Worm (Caenorhabditis elegans) whole organism, young adult: Measurements from ENCODE around the gene srx-82.

ENCODE experiments used
- B0035.1 ChIP-seq: sonication (generic microtip); optimal IDR thresholded peaks from 2 replicates; lab custom pipeline; 2016; ENCODE audit warnings: missing genetic modification characterization, mild to moderate bottlenecking, missing compliant biosample characterization, missing genotype, missing genetic modification reagents
- B0336.3 ChIP-seq: fragments of 200-800 bp; sonication (Bioruptor generic); IDR thresholded peaks from 2 replicates; pipeline ENCODE4 v1.3.6; 2022; ENCODE audit warnings: missing genetic modification characterization, missing compliant biosample characterization
- D2030.7 ChIP-seq: fragments of 200-800 bp; sonication (Bioruptor generic); IDR thresholded peaks from 2 replicates; pipeline ENCODE4 v1.3.6; 2022; ENCODE audit warnings: missing genetic modification reagents, missing genetic modification characterization, missing compliant biosample characterization
- F52B5.7 ChIP-seq: sonication (generic microtip); optimal IDR thresholded peaks from 2 replicates; lab custom pipeline; 2016; ENCODE audit warnings: mild to moderate bottlenecking, missing genetic modification characterization, missing compliant biosample characterization
- T26A5.8 ChIP-seq: sonication (generic microtip); optimal IDR thresholded peaks from 2 replicates; lab custom pipeline; 2016; ENCODE audit warnings: missing genetic modification characterization, missing compliant biosample characterization
- Y53G8AR.9 ChIP-seq: fragments of 200-800 bp; sonication (Bioruptor generic); conservative IDR thresholded peaks from 2 replicates; pipeline ENCODE4 v1.3.6; 2022; ENCODE audit warnings: missing genetic modification reagents, missing genetic modification characterization, missing compliant biosample characterization
- Y67H2A.10 ChIP-seq: fragments of 200-800 bp; sonication (Bioruptor generic); conservative IDR thresholded peaks from 2 replicates; pipeline ENCODE4 v1.3.6; 2022; ENCODE audit warnings: missing genetic modification reagents, missing genetic modification characterization, missing compliant biosample characterization
- akir-1 ChIP-seq: fragments of 200-800 bp; sonication (Bioruptor generic); optimal IDR thresholded peaks from 2 replicates; lab custom pipeline; 2018; ENCODE audit warnings: mild to moderate bottlenecking, missing genetic modification characterization, moderate library complexity, missing compliant biosample characterization
- aptf-2 ChIP-seq: fragments of 200-800 bp; sonication (Bioruptor generic); conservative IDR thresholded peaks from 2 replicates; pipeline ENCODE4 v1.3.6; 2022; ENCODE audit warnings: missing genetic modification reagents, missing genetic modification characterization, missing compliant biosample characterization
- aptf-3 ChIP-seq: fragments of 200-800 bp; sonication (Bioruptor generic); IDR thresholded peaks from 2 replicates; pipeline ENCODE4 v1.3.6; 2022; ENCODE audit warnings: missing genetic modification characterization, missing compliant biosample characterization
- atf-7 ChIP-seq: sonication (generic microtip); optimal IDR thresholded peaks from 2 replicates; lab custom pipeline; 2017; ENCODE audit warnings: mild to moderate bottlenecking, missing genetic modification characterization, missing compliant biosample characterization
- athp-1 ChIP-seq: sonication (generic microtip); optimal IDR thresholded peaks from 2 replicates; lab custom pipeline; 2017; ENCODE audit warnings: mild to moderate bottlenecking, missing genetic modification characterization, missing compliant biosample characterization
- attf-6 ChIP-seq: fragments of 200-800 bp; sonication (Bioruptor generic); IDR thresholded peaks from 2 replicates; pipeline ENCODE4 v1.3.6; 2022; ENCODE audit warnings: missing genetic modification reagents, missing genetic modification characterization, missing compliant biosample characterization
- cebp-1 ChIP-seq, 2 experiments: fragments of 200-800 bp in 1 of 2; sonication (Bioruptor generic) in 1 of 2; sonication (generic microtip) in 1 of 2; IDR thresholded peaks in 1 of 2; optimal IDR thresholded peaks in 1 of 2; 2 replicates each; pipeline versions ENCODE4 v1.3.6 to Lab custom; 2017 to 2022; ENCODE audit warnings: missing compliant biosample characterization in 2 of 2, missing genetic modification characterization in 2 of 2, mild to moderate bottlenecking in 1 of 2, missing genetic modification reagents in 1 of 2, moderate library complexity in 1 of 2
- cebp-2 ChIP-seq: fragments of 200-800 bp; sonication (Bioruptor generic); IDR thresholded peaks from 2 replicates; pipeline ENCODE4 v1.3.6; 2022; ENCODE audit warnings: missing genetic modification characterization, missing compliant biosample characterization
- ceh-40 ChIP-seq: fragments of 200-800 bp; sonication (Bioruptor generic); IDR thresholded peaks from 2 replicates; pipeline ENCODE4 v1.3.6; 2022; ENCODE audit warnings: missing genetic modification characterization, missing compliant biosample characterization
- die-1 ChIP-seq: sonication (generic microtip); optimal IDR thresholded peaks from 2 replicates; lab custom pipeline; 2016; ENCODE audit warnings: missing genotype, mild to moderate bottlenecking, missing genetic modification characterization, missing compliant biosample characterization
- ets-4 ChIP-seq: fragments of 200-800 bp; sonication (Bioruptor generic); optimal IDR thresholded peaks from 2 replicates; lab custom pipeline; 2018; ENCODE audit warnings: mild to moderate bottlenecking, missing genetic modification characterization, missing compliant biosample characterization
- fkh-3 ChIP-seq: sonication (generic microtip); optimal IDR thresholded peaks from 2 replicates; lab custom pipeline; 2016; ENCODE audit warnings: mild to moderate bottlenecking, missing genetic modification characterization, missing compliant biosample characterization
- gei-17 ChIP-seq: fragments of 200-800 bp; sonication (Bioruptor generic); optimal IDR thresholded peaks from 2 replicates; lab custom pipeline; 2018; ENCODE audit warnings: mild to moderate bottlenecking, missing genetic modification characterization, missing compliant biosample characterization
- hmg-20 ChIP-seq: fragments of 200-800 bp; sonication (Bioruptor generic); IDR thresholded peaks from 2 replicates; pipeline ENCODE4 v1.3.6; 2022; ENCODE audit warnings: missing genetic modification reagents, missing genetic modification characterization, missing compliant biosample characterization
- hrde-1 ChIP-seq: sonication (generic microtip); optimal IDR thresholded peaks from 2 replicates; lab custom pipeline; 2016; ENCODE audit warnings: missing genetic modification characterization, mild to moderate bottlenecking, missing compliant biosample characterization, moderate library complexity, missing genotype, missing genetic modification reagents, borderline replicate concordance
- lag-1 ChIP-seq: fragments of 200-800 bp; sonication (Bioruptor generic); IDR thresholded peaks from 2 replicates; pipeline ENCODE4 v1.3.6; 2022; ENCODE audit warnings: missing genetic modification reagents, missing genetic modification characterization, missing compliant biosample characterization
- let-526 ChIP-seq: fragments of 200-800 bp; sonication (Bioruptor generic); IDR thresholded peaks from 2 replicates; pipeline ENCODE4 v1.3.6; 2022; ENCODE audit warnings: missing genetic modification reagents, missing genetic modification characterization, missing compliant biosample characterization
- let-607 ChIP-seq, 2 experiments: fragments of 200-800 bp in 1 of 2; sonication (Bioruptor generic) in 1 of 2; sonication (generic microtip) in 1 of 2; optimal IDR thresholded peaks; 2 replicates each; lab custom pipeline; 2016 to 2018; ENCODE audit warnings: mild to moderate bottlenecking in 2 of 2, missing compliant biosample characterization in 2 of 2, missing genetic modification characterization in 2 of 2, moderate library complexity in 2 of 2, missing genotype in 1 of 2
- lir-1 ChIP-seq: fragments of 200-800 bp; sonication (Bioruptor generic); conservative IDR thresholded peaks from 2 replicates; pipeline ENCODE4 v1.3.6; 2022; ENCODE audit warnings: missing genetic modification reagents, missing genetic modification characterization, missing compliant biosample characterization
- lsl-1 ChIP-seq: fragments of 200-800 bp; sonication (Bioruptor generic); optimal IDR thresholded peaks from 2 replicates; lab custom pipeline; 2018; ENCODE audit warnings: mild to moderate bottlenecking, missing genetic modification characterization, moderate library complexity, missing compliant biosample characterization
- madf-10 ChIP-seq: sonication (generic microtip); optimal IDR thresholded peaks from 2 replicates; lab custom pipeline; 2016; ENCODE audit warnings: mild to moderate bottlenecking, missing genetic modification characterization, missing compliant biosample characterization
- madf-3 ChIP-seq: fragments of 200-800 bp; sonication (Bioruptor generic); IDR thresholded peaks from 2 replicates; pipeline ENCODE4 v1.3.6; 2022; ENCODE audit warnings: missing genetic modification reagents, missing genetic modification characterization, missing compliant biosample characterization
- nhr-80 ChIP-seq: sonication (generic microtip); optimal IDR thresholded peaks from 2 replicates; lab custom pipeline; 2016; ENCODE audit warnings: missing genetic modification characterization, missing compliant biosample characterization
- repo-1 ChIP-seq: sonication (generic microtip); optimal IDR thresholded peaks from 2 replicates; lab custom pipeline; 2017; ENCODE audit warnings: mild to moderate bottlenecking, missing genetic modification characterization, missing compliant biosample characterization
- snpc-1.1 ChIP-seq: sonication (generic microtip); optimal IDR thresholded peaks from 2 replicates; lab custom pipeline; 2017; ENCODE audit warnings: missing genetic modification characterization, mild to moderate bottlenecking, missing compliant biosample characterization, antibody characterized with exemption, moderate library complexity, missing genotype, missing genetic modification reagents; ENCODE audit not compliant: insufficient read depth
- snpc-3.4 ChIP-seq: sonication (generic microtip); optimal IDR thresholded peaks from 2 replicates; lab custom pipeline; 2017; ENCODE audit warnings: missing genetic modification characterization, mild to moderate bottlenecking, missing compliant biosample characterization, antibody characterized with exemption, moderate library complexity, missing genotype, missing genetic modification reagents
- somi-1 ChIP-seq: fragments of 200-800 bp; sonication (Bioruptor generic); optimal IDR thresholded peaks from 2 replicates; lab custom pipeline; 2018; ENCODE audit warnings: mild to moderate bottlenecking, missing genetic modification characterization, missing compliant biosample characterization
- tlf-1 ChIP-seq: fragments of 200-800 bp; sonication (Bioruptor generic); optimal IDR thresholded peaks from 2 replicates; lab custom pipeline; 2018; ENCODE audit warnings: mild to moderate bottlenecking, missing genetic modification characterization, missing compliant biosample characterization
- unc-130 ChIP-seq: sonication (generic microtip); optimal IDR thresholded peaks from 2 replicates; lab custom pipeline; 2016; ENCODE audit warnings: missing genetic modification reagents, missing genetic modification characterization, missing compliant biosample characterization
- ztf-18 ChIP-seq: sonication (generic microtip); optimal IDR thresholded peaks from 2 replicates; lab custom pipeline; 2016; ENCODE audit warnings: missing genotype, mild to moderate bottlenecking, missing genetic modification characterization, missing compliant biosample characterization
- ztf-22 ChIP-seq: fragments of 200-800 bp; sonication (Bioruptor generic); optimal IDR thresholded peaks from 2 replicates; lab custom pipeline; 2018; ENCODE audit warnings: mild to moderate bottlenecking, missing genetic modification characterization, moderate library complexity, missing compliant biosample characterization
- ztf-25 ChIP-seq: fragments of 200-800 bp; sonication (Bioruptor generic); IDR thresholded peaks from 2 replicates; pipeline ENCODE4 v1.3.6; 2022; ENCODE audit warnings: missing genetic modification reagents, missing genetic modification characterization, missing compliant biosample characterization
- ztf-6 ChIP-seq: fragments of 200-800 bp; sonication (Bioruptor generic); IDR thresholded peaks from 2 replicates; pipeline ENCODE4 v1.3.6; 2022; ENCODE audit warnings: missing genetic modification reagents, missing genetic modification characterization, missing compliant biosample characterization

srx-82 gene

DNA sequence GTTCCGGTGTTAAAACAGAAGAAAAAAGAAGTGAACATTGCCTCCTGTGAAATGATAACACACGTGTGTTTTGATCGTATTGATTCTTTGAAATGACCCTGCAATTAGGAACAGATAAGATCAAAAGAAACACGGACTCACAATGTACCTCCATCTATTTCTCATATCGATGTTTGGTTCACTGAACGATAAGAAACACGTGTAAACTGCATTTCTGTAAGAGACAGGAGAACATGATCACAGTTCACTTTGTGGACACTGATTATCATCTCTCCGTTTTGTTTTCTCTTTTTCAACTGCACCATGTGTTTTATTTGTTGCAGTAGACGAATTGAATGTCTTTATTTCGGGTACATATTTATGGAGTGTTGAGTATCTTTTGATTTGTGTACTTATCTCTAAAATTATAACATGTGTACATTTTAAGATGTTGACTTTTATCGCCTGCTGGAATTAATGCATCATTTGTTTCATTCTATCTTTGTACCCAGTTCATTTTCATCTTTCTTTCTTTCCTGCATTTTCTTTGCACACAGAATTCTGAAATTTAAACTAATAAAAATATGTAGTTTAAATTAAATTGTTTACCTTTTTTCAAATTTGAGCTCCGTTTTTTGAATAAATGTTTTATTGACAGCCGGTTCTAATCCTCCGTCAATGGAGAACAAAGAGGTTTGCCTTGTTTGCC is 16.6 kb upstream of the srx-82 start, which contains the start of the genes H12C20.7 and nhr-68 (continued):
- TF ChIP-seq cebp-2 (GFP tag; lab: Robert Waterston, UW) = no peak
- TF ChIP-seq snpc-1.1 (tag; lab: Kevin White, UChicago) = no peak
- no peak for TF ChIP-seq hrde-1 (tag; lab: Kevin White, UChicago)
- no peak for TF ChIP-seq ztf-25 (GFP tag; lab: Robert Waterston, UW)
- TF ChIP-seq die-1 = peak; percentile 68
- peak; percentile 83; the same call in 1 of the 2 replicates for TF ChIP-seq B0336.3
- 0 out of 2 replicates have a peak, but pooled peaks have one; percentile 13 for TF ChIP-seq Y53G8AR.9 (GFP tag; lab: Robert Waterston, UW)
- TF ChIP-seq snpc-3.4 = no peak
- TF ChIP-seq cebp-1 (GFP tag; IDR thresholded peaks at IDR 0.05; lab: Robert Waterston, UW) = peak; percentile 51; the same call in 1 of the 2 replicates
- peak; percentile 85 for TF ChIP-seq cebp-1 (tag; optimal IDR thresholded peaks at IDR 0.05; lab: Kevin White, UChicago)
- TF ChIP-seq madf-10 = peak; percentile 85
- TF ChIP-seq repo-1 (tag; lab: Kevin White, UChicago) = peak; percentile 90
- TF ChIP-seq gei-17 = peak; percentile 80
- TF ChIP-seq somi-1 (GFP tag; lab: Kevin White, UChicago) = peak; percentile 97
- TF ChIP-seq D2030.7 (GFP tag; lab: Robert Waterston, UW) = no peak
- TF ChIP-seq madf-3 (GFP tag; lab: Robert Waterston, UW) = no peak
- peak; percentile 28 to 76 for TF ChIP-seq let-607 (tag; optimal IDR thresholded peaks at IDR 0.05; lab: Kevin White, UChicago)
- TF ChIP-seq ets-4 = peak; percentile 2
- 0 out of 2 replicates have a peak, but pooled peaks have one; percentile 38 for TF ChIP-seq lag-1 (GFP tag; lab: Robert Waterston, UW)
- peak; percentile 91 for TF ChIP-seq tlf-1 (GFP tag; lab: Kevin White, UChicago)
- TF ChIP-seq athp-1 = peak; percentile 37
- no peak for TF ChIP-seq let-526 (GFP tag; lab: Robert Waterston, UW)
- no peak for TF ChIP-seq aptf-3 (GFP tag; lab: Robert Waterston, UW)
- no peak for TF ChIP-seq lir-1
- peak; percentile 63 for TF ChIP-seq F52B5.7
- peak; percentile 97 for TF ChIP-seq ztf-22 (GFP tag; lab: Kevin White, UChicago)
- TF ChIP-seq atf-7 (tag; lab: Kevin White, UChicago) = peak; percentile 95
- TF ChIP-seq B0035.1 = peak; percentile 29
- TF ChIP-seq akir-1 (GFP tag; lab: Kevin White, UChicago) = peak; percentile 42

DNA sequence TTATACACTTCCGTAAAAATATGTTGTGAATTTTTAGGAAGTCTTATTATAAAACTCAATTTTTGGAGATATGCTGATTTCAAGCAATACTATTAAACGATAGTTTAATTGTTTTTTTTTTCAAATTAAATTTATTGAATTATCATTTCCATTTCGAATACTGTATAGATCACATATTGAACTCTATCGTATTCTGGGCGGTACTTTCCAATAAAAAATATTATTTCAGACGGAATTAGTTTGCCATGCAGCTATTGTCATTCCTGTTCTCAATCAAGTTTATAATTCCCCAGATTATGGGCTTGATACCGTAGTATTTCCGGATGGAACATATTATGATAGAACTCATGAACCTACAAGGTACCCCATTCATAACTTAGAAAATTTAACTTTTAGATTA is 15.0 kb upstream of the srx-82 start:
- TF ChIP-seq ceh-40 (GFP tag; lab: Robert Waterston, UW) (no peak), nhr-80 (tag; lab: Kevin White, UChicago) (peak; percentile 19)

DNA sequence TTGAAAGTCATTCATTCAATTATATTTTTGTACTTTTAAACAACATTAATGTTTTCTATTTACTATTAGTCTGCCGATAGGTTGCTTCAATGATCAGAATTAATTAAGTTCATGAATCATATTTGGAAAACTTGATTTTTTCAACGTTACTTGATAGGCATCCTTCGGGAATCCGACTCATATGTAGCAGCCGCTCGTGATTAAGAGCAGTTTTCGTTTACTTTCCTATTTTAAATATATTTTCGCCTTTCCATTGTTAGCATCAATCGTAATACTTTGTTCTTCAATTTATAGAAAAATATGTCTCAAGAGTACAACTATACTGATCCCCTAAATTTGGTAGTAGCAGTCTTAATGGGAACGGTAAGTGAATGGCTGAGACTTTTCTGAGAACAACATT is 8.7 kb upstream of the srx-82 start, which contains the start of gene srx-90:
Gene srx-90, plus strand, starts transcription at position 301 of the 400 bp plus-strand sequence.
- TF ChIP-seq ztf-22 (GFP tag; lab: Kevin White, UChicago) (no peak), T26A5.8 (tag; lab: Kevin White, UChicago) (no peak), lsl-1 (GFP tag; lab: Kevin White, UChicago) (no peak), aptf-2 (no peak), fkh-3 (tag; lab: Kevin White, UChicago) (no peak), snpc-3.4 (no peak), attf-6 (GFP tag; lab: Robert Waterston, UW) (no peak), hmg-20 (GFP tag; lab: Robert Waterston, UW) (no peak), Y67H2A.10 (GFP tag; lab: Robert Waterston, UW) (no peak), unc-130 (GFP tag; lab: Kevin White, UChicago) (no peak), ztf-6 (GFP tag; lab: Robert Waterston, UW) (no peak), ztf-18 (tag; lab: Kevin White, UChicago) (no peak)
